Worm (Caenorhabditis elegans): ENCODE results near the gene K03A11.4.

DNA sequence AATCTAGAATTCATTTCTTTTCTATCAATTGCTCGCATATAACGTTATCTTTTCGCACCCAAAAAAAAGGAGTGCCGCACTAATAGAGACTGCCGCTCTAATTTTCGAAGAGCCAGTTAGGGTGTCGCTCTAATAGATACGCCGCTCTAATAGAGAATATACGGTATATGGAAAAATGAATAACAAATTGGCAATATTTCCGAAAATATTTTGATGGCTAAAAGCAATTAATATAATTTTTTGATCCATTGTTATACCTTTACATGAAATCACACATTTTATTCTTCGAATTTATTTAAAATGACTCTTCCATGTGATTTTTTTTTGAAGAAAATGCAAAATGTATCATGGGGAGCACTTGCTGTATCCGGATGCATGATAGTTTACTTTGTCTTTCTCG, at the start of gene K03A11.4:
- TF ChIP-seq him-1 (tag; optimal IDR thresholded peaks at IDR 0.05), result no peak
- no peak for TF ChIP-seq dao-5 (tag; optimal IDR thresholded peaks at IDR 0.05)
- TF ChIP-seq W03F9.2 (tag; optimal IDR thresholded peaks at IDR 0.05), result no peak

Data from whole organism, L4/young adult.